Worm (Caenorhabditis elegans): Measurements from ENCODE around the gene pigb-1.

- TF ChIP-seq cog-1 (tag; optimal IDR thresholded peaks at IDR 0.05), result no peak
- no peak for TF ChIP-seq T22C8.4 (GFP tag; IDR thresholded peaks at IDR 0.05)
- no peak for TF ChIP-seq ztf-29 (GFP tag; IDR thresholded peaks at IDR 0.05)
- TF ChIP-seq med-1 (GFP tag; optimal IDR thresholded peaks at IDR 0.05; ENCODE audit: insufficient read depth), result no peak
- TF ChIP-seq flt-1 (GFP tag; IDR thresholded peaks at IDR 0.05), result no peak
- TF ChIP-seq ref-1 (GFP tag; conservative IDR thresholded peaks at IDR 0.05), result no peak
These were observed 6.2 kb upstream of the pigb-1 start, which contains the start of gene citk-2 for ce11 chrII:4999122-4999521.
